Fruit fly (Drosophila melanogaster) S2 (cell line): ENCODE data around the gene Gga.

Experiments used
- CG8478 ChIP-seq: fragments of >200 bp; optimal IDR thresholded peaks from 2 replicates; lab custom pipeline; 2018
- CTCF ChIP-seq, 2 experiments: fragments of >200 bp; optimal IDR thresholded peaks; 2 replicates each; lab custom pipeline; 2018

Gene Gga

DNA sequence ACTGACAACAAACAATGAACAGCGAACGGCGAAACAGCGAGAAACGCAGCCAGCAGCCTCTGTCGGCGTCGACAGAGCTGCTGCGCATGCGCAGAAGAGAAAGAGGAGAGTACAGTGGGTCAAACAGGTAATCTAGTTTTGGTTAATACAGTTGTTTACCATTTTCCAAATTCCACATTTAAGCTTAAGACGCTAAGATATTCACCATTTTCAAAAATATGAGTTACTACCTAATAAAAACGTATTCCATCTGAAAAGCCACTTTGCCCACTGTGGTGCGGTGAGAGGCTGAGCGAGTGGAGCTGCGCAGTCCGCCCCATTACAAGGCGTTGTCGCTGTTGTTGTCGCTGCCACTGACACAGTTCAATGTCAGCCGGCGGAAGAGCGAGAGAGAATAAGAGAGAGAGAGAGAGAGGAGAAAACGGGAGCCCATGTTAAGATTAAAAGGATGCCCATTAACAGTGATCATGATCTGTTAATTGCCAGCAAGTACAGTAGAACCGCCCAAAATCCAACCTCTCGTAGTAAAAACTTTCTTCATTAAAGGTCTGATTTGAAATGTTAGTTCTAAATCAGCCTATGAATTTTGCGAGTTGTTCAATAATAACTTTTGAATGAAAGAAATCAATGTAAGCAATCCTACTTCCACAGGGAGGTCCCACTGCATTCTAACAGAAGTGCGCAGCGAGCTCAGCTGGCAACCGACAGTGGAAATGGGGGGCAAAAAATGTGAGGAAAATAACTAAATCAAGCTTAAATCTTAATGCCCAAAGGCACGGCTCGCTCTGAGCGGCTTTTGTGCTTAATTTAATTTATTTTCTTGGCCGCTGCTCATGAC is 50.1 kb downstream of the Gga start:
- no peak for TF ChIP-seq CG8478
- no peak for TF ChIP-seq CTCF (optimal IDR thresholded peaks at IDR 0.05; lab: Kevin White, UChicago)

DNA sequence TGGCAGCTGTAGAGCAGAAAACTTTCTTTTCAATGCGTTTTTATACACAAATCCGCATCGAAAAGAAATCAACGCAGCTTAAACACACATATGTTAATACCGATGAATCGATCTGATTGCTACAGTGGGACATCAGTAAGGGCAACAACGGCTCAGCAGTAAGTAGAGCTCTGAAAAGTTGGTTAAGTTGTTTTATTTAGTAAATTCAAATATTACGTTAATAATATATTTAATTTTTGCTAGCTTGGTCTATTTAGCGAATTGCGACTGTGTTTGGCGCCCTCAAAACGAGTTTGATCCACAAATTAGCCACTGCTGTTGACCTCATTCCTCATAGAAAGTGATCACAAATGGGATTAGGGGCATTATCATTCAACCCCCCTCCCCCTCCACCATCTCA is 51.2 kb downstream of the Gga start:
- TF ChIP-seq CTCF (optimal IDR thresholded peaks at IDR 0.05; lab: Kevin White, UChicago) (no peak), CG8478 (no peak)

DNA sequence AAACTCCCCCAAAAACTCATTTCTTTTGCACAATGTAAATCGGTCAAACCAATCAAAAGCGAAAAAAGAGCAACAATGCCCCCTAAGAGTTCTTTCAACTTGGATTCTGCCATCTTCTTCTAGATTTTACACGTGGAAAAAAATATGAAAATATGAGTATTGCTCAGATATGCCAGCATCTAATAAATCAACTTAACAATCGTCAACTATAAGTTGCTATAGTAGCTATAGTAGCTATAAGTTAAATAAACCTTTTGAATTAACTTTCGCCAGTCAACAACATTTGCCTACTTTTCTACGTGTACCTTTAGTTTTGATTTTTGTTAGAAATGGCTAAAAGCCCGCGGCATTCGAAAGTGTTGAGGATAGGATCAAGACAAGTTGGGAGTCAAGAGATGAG is 52.4 kb downstream of the Gga start:
- no peak for TF ChIP-seq CTCF (optimal IDR thresholded peaks at IDR 0.05; lab: Kevin White, UChicago)
- TF ChIP-seq CG8478 = no peak
